Fruit fly (Drosophila melanogaster) whole organism, embryonic: Measurements from ENCODE around the gene CG17996.

Source experiments
- ATbp ChIP-seq: fragments of 200-800 bp; sonication (Bioruptor generic); optimal IDR thresholded peaks from 2 replicates; lab custom pipeline; 2017; ENCODE audit warnings: missing biosample characterization, mild to moderate bottlenecking, missing genetic modification characterization, missing genetic modification reagents
- Ada2b ChIP-seq: fragments of 200-800 bp; sonication (Bioruptor generic); IDR thresholded peaks from 2 replicates; pipeline ENCODE4 v1.3.6; 2022; ENCODE audit warnings: missing biosample characterization, missing genetic modification characterization
- Asciz ChIP-seq: fragments of 200-800 bp; sonication (Bioruptor generic); optimal IDR thresholded peaks from 2 replicates; lab custom pipeline; 2017; ENCODE audit warnings: missing biosample characterization, mild to moderate bottlenecking, missing genetic modification characterization, missing genetic modification reagents
- Awh ChIP-seq: fragments of 200-800 bp; sonication (Bioruptor generic); IDR thresholded peaks from 2 replicates; pipeline ENCODE4, ENCODE4 v1.3.6; 2022; ENCODE audit warnings: missing biosample characterization, missing genetic modification characterization
- CG10431 ChIP-seq: fragments of 200-800 bp; sonication (Bioruptor generic); optimal IDR thresholded peaks from 3 replicates; lab custom pipeline; 2018; ENCODE audit warnings: missing biosample characterization, mild to moderate bottlenecking, missing genetic modification characterization
- CG11695 ChIP-seq: fragments of 200-800 bp; sonication (Bioruptor generic); IDR thresholded peaks from 3 replicates; pipeline ENCODE4 v1.3.6; 2022; ENCODE audit warnings: missing biosample characterization, missing genetic modification characterization
- CG1233 ChIP-seq: fragments of 200-800 bp; sonication (Bioruptor generic); optimal IDR thresholded peaks from 4 replicates; lab custom pipeline; 2018; ENCODE audit warnings: missing biosample characterization, mild to moderate bottlenecking, missing genetic modification characterization
- CG12769 ChIP-seq: fragments of 200-800 bp; sonication (Bioruptor generic); optimal IDR thresholded peaks from 2 replicates; lab custom pipeline; 2019; ENCODE audit warnings: missing biosample characterization, mild to moderate bottlenecking, missing genetic modification characterization, moderate library complexity
- CG14710 ChIP-seq: fragments of 200-800 bp; sonication (Bioruptor generic); optimal IDR thresholded peaks from 3 replicates; lab custom pipeline; 2019; ENCODE audit warnings: missing biosample characterization, mild to moderate bottlenecking, missing genetic modification characterization, moderate library complexity
- CG15601 ChIP-seq: fragments of 200-800 bp; sonication (Bioruptor generic); optimal IDR thresholded peaks from 3 replicates; lab custom pipeline; 2019; ENCODE audit warnings: missing biosample characterization, mild to moderate bottlenecking, missing genetic modification characterization, moderate library complexity
- CG1603 ChIP-seq: fragments of 200-800 bp; sonication (Bioruptor generic); optimal IDR thresholded peaks from 2 replicates; lab custom pipeline; 2019; ENCODE audit warnings: missing biosample characterization, mild to moderate bottlenecking, missing genetic modification characterization, moderate library complexity
- CG16779 ChIP-seq: fragments of 200-800 bp; sonication (Bioruptor generic); IDR thresholded peaks from 2 replicates; pipeline ENCODE4 v1.3.6; 2022; ENCODE audit warnings: missing biosample characterization, missing genetic modification characterization
- CG17359 ChIP-seq: fragments of 200-800 bp; sonication (Bioruptor generic); optimal IDR thresholded peaks from 3 replicates; lab custom pipeline; 2018; ENCODE audit warnings: missing biosample characterization, mild to moderate bottlenecking, missing genetic modification characterization, moderate library complexity
- CG17385 ChIP-seq: fragments of 200-800 bp; sonication (Bioruptor generic); optimal IDR thresholded peaks from 3 replicates; lab custom pipeline; 2018; ENCODE audit warnings: missing biosample characterization, mild to moderate bottlenecking, missing genetic modification characterization
- CG17568 ChIP-seq: fragments of 200-800 bp; sonication (Bioruptor generic); optimal IDR thresholded peaks from 2 replicates; lab custom pipeline; 2018; ENCODE audit warnings: missing biosample characterization, mild to moderate bottlenecking, missing genetic modification characterization, moderate library complexity
- CG2875 ChIP-seq: fragments of 200-800 bp; sonication (Bioruptor generic); optimal IDR thresholded peaks from 2 replicates; lab custom pipeline; 2017; ENCODE audit warnings: missing biosample characterization, mild to moderate bottlenecking, missing genetic modification characterization, missing genetic modification reagents
- CG30020 ChIP-seq: fragments of 200-800 bp; optimal IDR thresholded peaks from 2 replicates; lab custom pipeline; 2019; ENCODE audit warnings: missing biosample characterization, mild to moderate bottlenecking, missing genetic modification characterization, moderate library complexity
- CG33213 ChIP-seq: fragments of 200-800 bp; sonication (Bioruptor generic); optimal IDR thresholded peaks from 3 replicates; lab custom pipeline; 2016; ENCODE audit warnings: missing biosample characterization, missing genetic modification characterization
- CG34422 ChIP-seq: fragments of 200-800 bp; sonication (Bioruptor generic); IDR thresholded peaks from 3 replicates; pipeline ENCODE4 v1.3.6; 2022; ENCODE audit warnings: missing biosample characterization, missing genetic modification characterization
- CG4360 ChIP-seq: fragments of 200-800 bp; sonication (Bioruptor generic); IDR thresholded peaks from 2 replicates; pipeline ENCODE4 v1.3.6; 2022; ENCODE audit warnings: missing biosample characterization, missing genetic modification characterization
- CG4854 ChIP-seq: fragments of 200-800 bp; sonication (Bioruptor generic); optimal IDR thresholded peaks from 2 replicates; lab custom pipeline; 2016; ENCODE audit warnings: missing biosample characterization, missing genetic modification characterization, inconsistent platforms
- CG7987 ChIP-seq: fragments of 200-800 bp; sonication (Bioruptor generic); optimal IDR thresholded peaks from 2 replicates; lab custom pipeline; 2018; ENCODE audit warnings: missing biosample characterization, mild to moderate bottlenecking, missing genetic modification characterization, moderate library complexity
- Dad ChIP-seq: fragments of 200-800 bp; sonication (Bioruptor generic); optimal IDR thresholded peaks from 3 replicates; lab custom pipeline; 2016; ENCODE audit warnings: missing biosample characterization, missing genetic modification characterization
- E2f2 ChIP-seq: fragments of 200-800 bp; sonication (Bioruptor generic); IDR thresholded peaks from 2 replicates; pipeline ENCODE4 v1.3.6; 2022; ENCODE audit warnings: missing biosample characterization, missing genetic modification characterization
- H15 ChIP-seq: fragments of 200-800 bp; sonication (Bioruptor generic); IDR thresholded peaks from 3 replicates; pipeline ENCODE4 v1.3.6; 2022; ENCODE audit warnings: missing biosample characterization, missing genetic modification characterization
- HmgZ ChIP-seq: fragments of 200-800 bp; sonication (Bioruptor generic); optimal IDR thresholded peaks from 2 replicates; lab custom pipeline; 2018; ENCODE audit warnings: missing biosample characterization, mild to moderate bottlenecking, missing genetic modification characterization
- Hr39 ChIP-seq: fragments of >200 bp; optimal IDR thresholded peaks from 2 replicates; lab custom pipeline; 2017
- Hr51 ChIP-seq, 2 experiments: fragments of 200-800 bp; sonication (Bioruptor generic); optimal IDR thresholded peaks; 2 replicates in 1 of 2; 3 replicates in 1 of 2; lab custom pipeline; 2016 to 2018; ENCODE audit warnings: missing biosample characterization in 2 of 2, missing genetic modification characterization in 2 of 2, mild to moderate bottlenecking in 1 of 2, moderate library complexity in 1 of 2
- Med ChIP-seq: fragments of 200-800 bp; sonication (Bioruptor generic); peaks from one replicate; lab custom pipeline; 2016; ENCODE audit warnings: missing biosample characterization, missing genetic modification characterization, mild to moderate bottlenecking, inconsistent platforms, moderate library complexity
- Optix ChIP-seq: fragments of 200-800 bp; sonication (Bioruptor generic); IDR thresholded peaks from 3 replicates; pipeline ENCODE4 v1.3.6; 2022; ENCODE audit warnings: missing biosample characterization, missing genetic modification characterization
- Sin3A ChIP-seq: fragments of >200 bp; optimal IDR thresholded peaks from 2 replicates; lab custom pipeline; 2018
- Xrp1 ChIP-seq: fragments of 200-800 bp; sonication (Bioruptor generic); IDR thresholded peaks from 2 replicates; pipeline ENCODE4 v1.3.6; 2022; ENCODE audit warnings: missing biosample characterization, missing genetic modification characterization
- bbx ChIP-seq: fragments of 200-800 bp; sonication (Bioruptor generic); IDR thresholded peaks from 2 replicates; pipeline ENCODE4 v1.3.6; 2022; ENCODE audit warnings: missing biosample characterization, missing genetic modification characterization; ENCODE audit not compliant: partially characterized antibody
- ci ChIP-seq: fragments of 200-800 bp; sonication (Bioruptor generic); IDR thresholded peaks from 3 replicates; pipeline ENCODE4 v1.3.6; 2022; ENCODE audit warnings: missing biosample characterization, missing genetic modification characterization
- eve ChIP-seq, 2 experiments: fragments of >200 bp; optimal IDR thresholded peaks; 2 replicates each; lab custom pipeline; 2017; ENCODE audit warnings: missing biosample characterization in 2 of 2, missing genetic modification characterization in 2 of 2
- gem ChIP-seq: fragments of 200-800 bp; sonication (Bioruptor generic); optimal IDR thresholded peaks from 2 replicates; lab custom pipeline; 2019; ENCODE audit warnings: missing biosample characterization, mild to moderate bottlenecking, missing genetic modification characterization, moderate library complexity
- gfzf ChIP-seq: fragments of 200-800 bp; sonication (Bioruptor generic); optimal IDR thresholded peaks from 2 replicates; lab custom pipeline; 2016; ENCODE audit warnings: missing biosample characterization, mild to moderate bottlenecking, missing genetic modification characterization, moderate library complexity
- kni ChIP-seq: fragments of 200-800 bp; sonication (Bioruptor generic); optimal IDR thresholded peaks from 3 replicates; lab custom pipeline; 2017; ENCODE audit warnings: mild to moderate bottlenecking, missing biosample characterization, missing genetic modification reagents, missing genetic modification characterization
- lilli ChIP-seq: fragments of 200-800 bp; sonication (Bioruptor generic); optimal IDR thresholded peaks from 3 replicates; lab custom pipeline; 2016; ENCODE audit warnings: missing biosample characterization, missing genetic modification characterization
- maf-S ChIP-seq: fragments of 200-800 bp; sonication (Bioruptor generic); optimal IDR thresholded peaks from 2 replicates; lab custom pipeline; 2016; ENCODE audit warnings: missing biosample characterization, missing genetic modification characterization
- nau ChIP-seq: fragments of 200-800 bp; sonication (Bioruptor generic); optimal IDR thresholded peaks from 3 replicates; lab custom pipeline; 2017; ENCODE audit warnings: missing biosample characterization, mild to moderate bottlenecking, missing genetic modification characterization, missing genetic modification reagents
- otp ChIP-seq: fragments of 200-800 bp; sonication (Bioruptor generic); IDR thresholded peaks from 3 replicates; pipeline ENCODE4, ENCODE4 v1.3.6; 2022; ENCODE audit warnings: missing biosample characterization, missing genetic modification characterization
- salm ChIP-seq: fragments of 200-800 bp; sonication (Bioruptor generic); optimal IDR thresholded peaks from 2 replicates; lab custom pipeline; 2018; ENCODE audit warnings: missing biosample characterization, mild to moderate bottlenecking, missing genetic modification characterization
- sens ChIP-seq: fragments of 200-800 bp; sonication (Bioruptor generic); peaks from one replicate; lab custom pipeline; 2016; ENCODE audit warnings: missing biosample characterization, missing genetic modification characterization
- so ChIP-seq: fragments of 200-800 bp; sonication (Bioruptor generic); IDR thresholded peaks from 3 replicates; pipeline ENCODE4 v1.3.6; 2022; ENCODE audit warnings: missing biosample characterization, missing genetic modification characterization
- ssp ChIP-seq: fragments of 200-800 bp; sonication (Bioruptor generic); IDR thresholded peaks from 2 replicates; pipeline ENCODE4 v1.3.6; 2022; ENCODE audit warnings: missing biosample characterization, missing genetic modification characterization
- stwl ChIP-seq: fragments of 200-800 bp; sonication (Bioruptor generic); optimal IDR thresholded peaks from 3 replicates; lab custom pipeline; 2018; ENCODE audit warnings: missing biosample characterization, mild to moderate bottlenecking, missing genetic modification characterization, moderate library complexity
- toy ChIP-seq: fragments of 200-800 bp; sonication (Bioruptor generic); IDR thresholded peaks from 2 replicates; pipeline ENCODE4 v1.3.6; 2022; ENCODE audit warnings: missing biosample characterization, missing genetic modification characterization
- vvl ChIP-seq: fragments of 200-800 bp; sonication (Bioruptor generic); IDR thresholded peaks from 2 replicates; pipeline ENCODE4 v1.3.6; 2022; ENCODE audit warnings: missing biosample characterization, missing genetic modification characterization
- zen ChIP-seq: fragments of 200-800 bp; sonication (Bioruptor generic); optimal IDR thresholded peaks from 3 replicates; lab custom pipeline; 2018; ENCODE audit warnings: missing biosample characterization, mild to moderate bottlenecking, missing genetic modification characterization, moderate library complexity

The CG17996 gene

DNA sequence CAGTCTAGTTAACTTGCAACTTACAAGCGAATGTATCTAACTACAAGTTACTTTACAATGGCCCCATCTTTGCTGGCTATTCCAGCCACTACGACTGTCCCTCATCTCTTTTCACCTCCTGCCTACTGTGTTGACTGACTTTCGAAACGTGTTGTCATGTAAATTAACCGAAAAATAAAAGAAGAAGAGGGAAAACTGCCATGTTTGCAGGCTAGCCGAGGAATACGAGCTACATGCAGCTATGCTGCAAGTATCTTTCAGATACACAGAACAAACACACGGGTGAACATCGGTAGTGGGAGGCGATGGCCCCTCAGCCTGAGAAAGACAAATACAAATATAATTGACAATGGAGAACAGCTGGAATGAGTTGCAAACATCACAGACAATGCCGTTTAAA is 20.2 kb downstream of the CG17996 start:
- peak; percentile 25 for TF ChIP-seq Asciz
- 0 out of 2 replicates have a peak, but pooled peaks have one; percentile 11 for TF ChIP-seq Xrp1 (GFP tag; lab: Robert Waterston, UW)
- 0 out of 2 replicates have a peak, but pooled peaks have one; percentile 14 for TF ChIP-seq CG4360 (GFP tag; lab: Robert Waterston, UW)
- TF ChIP-seq ci = 0 out of 3 replicates have a peak, but pooled peaks have one; percentile 38
- no peak for TF ChIP-seq CG1233 (GFP tag; lab: Kevin White, UChicago)
- 0 out of 3 replicates have a peak, but pooled peaks have one; percentile 9 for TF ChIP-seq CG11695 (GFP tag; lab: Robert Waterston, UW)
- TF ChIP-seq eve (GFP tag; optimal IDR thresholded peaks at IDR 0.05; lab: Kevin White, UChicago) = peak in 1 of 2 experiments; percentile 31
- peak; percentile 20; the same call in 1 of the 2 replicates for TF ChIP-seq Awh (GFP tag; lab: Robert Waterston, UW)
- peak; percentile 35 for TF ChIP-seq ATbp (GFP tag; lab: Kevin White, UChicago)
- no peak for TF ChIP-seq so (GFP tag; lab: Robert Waterston, UW)
- TF ChIP-seq CG1603 (tag; lab: Kevin White, UChicago) = peak; percentile 6
- TF ChIP-seq CG2875 (GFP tag; lab: Kevin White, UChicago) = peak; percentile 18
- no peak for TF ChIP-seq gem (tag; lab: Kevin White, UChicago)
- TF ChIP-seq CG17385 = peak; percentile 25
- peak; percentile 86 for TF ChIP-seq CG10431 (GFP tag; lab: Kevin White, UChicago)
- TF ChIP-seq kni (GFP tag; lab: Kevin White, UChicago) = peak; percentile 68
- TF ChIP-seq nau = peak; percentile 18
- TF ChIP-seq CG16779 (GFP tag; lab: Robert Waterston, UW) = no peak
- TF ChIP-seq maf-S (GFP tag; lab: Kevin White, UChicago) = no peak
- peak; percentile 14 for TF ChIP-seq Med (GFP tag; lab: Kevin White, UChicago)

DNA sequence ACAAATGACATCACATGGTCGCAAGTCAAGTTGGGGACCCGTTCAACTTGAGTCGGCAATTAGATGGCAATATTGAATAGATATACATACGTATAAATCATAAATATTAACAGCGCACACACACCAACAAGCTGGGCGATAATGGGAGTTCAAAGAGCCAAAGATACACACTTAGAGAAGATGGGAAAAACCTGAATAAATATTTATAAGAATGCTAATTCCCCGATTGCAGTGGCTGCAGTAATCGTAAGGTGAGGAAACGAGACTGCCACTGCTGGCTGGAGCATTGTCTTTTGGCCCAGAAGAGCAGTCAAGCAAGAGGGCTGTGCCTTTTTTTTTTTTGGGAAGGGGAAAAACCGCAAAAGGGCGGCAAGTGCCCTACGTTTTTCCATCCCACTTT is 20.6 kb downstream of the CG17996 start:
- no peak for TF ChIP-seq lilli
- peak; percentile 8 for TF ChIP-seq salm (tag; lab: Kevin White, UChicago)
- TF ChIP-seq Hr51 (GFP tag; optimal IDR thresholded peaks at IDR 0.05; lab: Kevin White, UChicago) = no peak
- TF ChIP-seq Optix (GFP tag; lab: Robert Waterston, UW) = 0 out of 3 replicates have a peak, but pooled peaks have one; percentile 12
- peak; percentile 62 for TF ChIP-seq Med (GFP tag; lab: Kevin White, UChicago)
- TF ChIP-seq vvl (GFP tag; lab: Robert Waterston, UW) = peak; percentile 60; the same call in 1 of the 2 replicates
- TF ChIP-seq Dad = no peak
- peak; percentile 32 for TF ChIP-seq CG17568 (GFP tag; lab: Kevin White, UChicago)
- no peak for TF ChIP-seq stwl
- TF ChIP-seq CG14710 (tag; lab: Kevin White, UChicago) = no peak
- TF ChIP-seq Ada2b (GFP tag; lab: Robert Waterston, UW) = no peak
- TF ChIP-seq CG17359 = no peak
- TF ChIP-seq sens (GFP tag; lab: Kevin White, UChicago) = peak; percentile 60

DNA sequence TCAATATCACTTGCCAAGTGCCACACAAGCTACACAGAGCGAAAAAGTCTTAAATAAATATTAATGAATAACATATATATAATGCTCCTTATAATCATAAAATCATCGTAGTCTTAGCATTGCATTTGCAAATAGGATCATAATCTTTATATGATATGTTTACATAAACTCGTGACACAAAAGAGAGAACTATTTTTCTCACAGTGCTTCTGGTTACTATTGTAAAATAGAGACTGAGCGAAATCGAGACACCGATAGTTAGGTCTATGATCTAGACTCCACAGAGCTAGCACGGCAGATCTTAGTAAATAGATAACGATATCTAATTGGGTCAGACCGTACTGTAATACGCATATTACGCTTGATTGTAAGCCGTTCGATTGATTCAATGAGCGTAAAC is 21.1 kb downstream of the CG17996 start:
- TF ChIP-seq toy = no peak
- TF ChIP-seq CG30020 (tag; lab: Kevin White, UChicago) = peak; percentile 16
- TF ChIP-seq CG34422 = no peak
- TF ChIP-seq zen (tag; lab: Kevin White, UChicago) = no peak
- TF ChIP-seq CG33213 (GFP tag; lab: Kevin White, UChicago) = no peak
- TF ChIP-seq CG7987 (GFP tag; lab: Kevin White, UChicago) = no peak
- peak; percentile 39 for TF ChIP-seq CG15601 (tag; lab: Kevin White, UChicago)
- TF ChIP-seq CG12769 = peak; percentile 18
- no peak for TF ChIP-seq H15 (GFP tag; lab: Robert Waterston, UW)
- peak; percentile 24 for TF ChIP-seq HmgZ
- TF ChIP-seq ssp (GFP tag; lab: Robert Waterston, UW) = peak; percentile 56
- TF ChIP-seq bbx (GFP tag; lab: Robert Waterston, UW) = no peak
- peak; percentile 69; the same call in 2 of the 3 replicates for TF ChIP-seq otp (GFP tag; lab: Robert Waterston, UW)
- TF ChIP-seq gfzf (GFP tag; lab: Kevin White, UChicago) = no peak
- no peak for TF ChIP-seq CG4854 (GFP tag; lab: Kevin White, UChicago)
- TF ChIP-seq Hr39 (lab: Kevin White, UChicago) = no peak
- TF ChIP-seq Sin3A (lab: Kevin White, UChicago) = no peak
- peak; percentile 58; the same call in 1 of the 2 replicates for TF ChIP-seq E2f2
